Worm (Caenorhabditis elegans) whole organism, L4 larva: ENCODE results near the gene F08G2.7.
A peak's percentile ranks its signal among the peaks of the same experiment; 100 is the strongest.
"Not testable (repeated sequence)": the region's sequence is repeated elsewhere in the genome, so short reads cannot be mapped to it uniquely, and the experiment has no call there.

Experiments
- F49E8.2 ChIP-seq: sonication (generic microtip); optimal IDR thresholded peaks from 2 replicates; lab custom pipeline; 2016; ENCODE audit warnings: missing compliant biosample characterization, mild to moderate bottlenecking, missing genetic modification characterization, borderline replicate concordance
- T26A8.4 ChIP-seq: fragments of 200-800 bp; sonication (Bioruptor generic); IDR thresholded peaks from 2 replicates; pipeline ENCODE4 v1.3.6; 2022; ENCODE audit warnings: missing genetic modification characterization, missing compliant biosample characterization
- Y48G9A.11 ChIP-seq: fragments of 200-800 bp; sonication (Bioruptor generic); IDR thresholded peaks from 2 replicates; pipeline ENCODE4 v1.3.6; 2022; ENCODE audit warnings: missing genetic modification reagents, missing genetic modification characterization, missing compliant biosample characterization
- aly-2 ChIP-seq: sonication (generic microtip); optimal IDR thresholded peaks from 2 replicates; lab custom pipeline; 2018; ENCODE audit warnings: missing biosample characterization, missing genetic modification characterization
- ama-1 ChIP-seq: fragments of 150-350 bp; optimal IDR thresholded peaks from 2 replicates; lab custom pipeline; 2014; ENCODE audit warnings: inconsistent platforms, mixed read lengths
- arid-1 ChIP-seq: fragments of 200-800 bp; sonication (Bioruptor generic); conservative IDR thresholded peaks from 2 replicates; pipeline ENCODE4 v1.3.6; 2022; ENCODE audit warnings: missing genetic modification reagents, missing genetic modification characterization, missing compliant biosample characterization
- daf-16 ChIP-seq, 3 experiments: sonication (generic microtip); optimal IDR thresholded peaks; 2 replicates each; lab custom pipeline; 2016 to 2017; ENCODE audit warnings: missing genetic modification characterization in 3 of 3, missing genetic modification reagents in 3 of 3, mild to moderate bottlenecking in 2 of 3, missing compliant biosample characterization in 2 of 3, missing biosample characterization in 1 of 3, moderate library complexity in 1 of 3
- dmd-6 ChIP-seq: fragments of 200-800 bp; sonication (Bioruptor generic); IDR thresholded peaks from 2 replicates; pipeline ENCODE4 v1.3.6; 2022; ENCODE audit warnings: missing genetic modification reagents, missing genetic modification characterization, missing compliant biosample characterization
- duxl-1 ChIP-seq: sonication (generic microtip); optimal IDR thresholded peaks from 2 replicates; lab custom pipeline; 2016; ENCODE audit warnings: mild to moderate bottlenecking, missing genetic modification characterization, moderate library complexity, missing compliant biosample characterization; ENCODE audit not compliant: poor library complexity
- dve-1 ChIP-seq: sonication (generic microtip); optimal IDR thresholded peaks from 2 replicates; lab custom pipeline; 2017; ENCODE audit warnings: antibody characterized with exemption, mild to moderate bottlenecking, missing genetic modification characterization, missing compliant biosample characterization; ENCODE audit not compliant: insufficient read depth
- hlh-11 ChIP-seq: fragments of 200-800 bp; sonication (Bioruptor generic); optimal IDR thresholded peaks from 2 replicates; lab custom pipeline; 2018; ENCODE audit warnings: mild to moderate bottlenecking, missing genetic modification characterization, missing compliant biosample characterization
- hlh-30 ChIP-seq: sonication (generic microtip); optimal IDR thresholded peaks from 2 replicates; lab custom pipeline; 2017; ENCODE audit warnings: antibody characterized with exemption, mild to moderate bottlenecking, missing genetic modification characterization, missing compliant biosample characterization; ENCODE audit not compliant: insufficient read depth
- lin-13 ChIP-seq: fragments of 150-350 bp; optimal IDR thresholded peaks from 2 replicates; lab custom pipeline; 2014; ENCODE audit warnings: missing biosample characterization, missing genetic modification reagents, missing genetic modification characterization
- lin-38 ChIP-seq: fragments of 200-800 bp; sonication (Bioruptor generic); IDR thresholded peaks from 2 replicates; pipeline ENCODE4 v1.3.6; 2022; ENCODE audit warnings: missing genetic modification reagents, missing genetic modification characterization, missing compliant biosample characterization
- lsy-2 ChIP-seq, 2 experiments: fragments of 150-350 bp in 1 of 2; sonication (generic microtip) in 1 of 2; optimal IDR thresholded peaks; 2 replicates each; lab custom pipeline; 2014 to 2017; ENCODE audit warnings: missing biosample characterization in 2 of 2, missing genetic modification characterization in 2 of 2
- mdl-1 ChIP-seq, 2 experiments: fragments of 150-350 bp in 1 of 2; sonication (generic microtip) in 1 of 2; optimal IDR thresholded peaks; 2 replicates each; lab custom pipeline; 2014 to 2017; ENCODE audit warnings: missing biosample characterization in 2 of 2, missing genetic modification characterization in 2 of 2
- mdt-29 ChIP-seq: fragments of 200-800 bp; sonication (Bioruptor generic); IDR thresholded peaks from 2 replicates; pipeline ENCODE4 v1.3.6; 2022; ENCODE audit warnings: missing genetic modification reagents, missing genetic modification characterization, missing compliant biosample characterization
- mep-1 ChIP-seq: fragments of 150-350 bp; sonication (generic microtip); optimal IDR thresholded peaks from 3 replicates; lab custom pipeline; 2014; ENCODE audit warnings: missing biosample characterization, missing genetic modification characterization
- mes-2 ChIP-seq: sonication (generic microtip); optimal IDR thresholded peaks from 2 replicates; lab custom pipeline; 2016; ENCODE audit warnings: missing genotype, mild to moderate bottlenecking, missing genetic modification characterization, missing compliant biosample characterization; ENCODE audit not compliant: poor library complexity, severe bottlenecking
- mxl-2 ChIP-seq: fragments of 200-800 bp; sonication (Bioruptor generic); conservative IDR thresholded peaks from 2 replicates; pipeline ENCODE4 v1.3.6; 2022; ENCODE audit warnings: missing genetic modification reagents, missing genetic modification characterization, missing compliant biosample characterization
- mxl-3 ChIP-seq: fragments of 200-800 bp; sonication (Bioruptor generic); optimal IDR thresholded peaks from 2 replicates; lab custom pipeline; 2018; ENCODE audit warnings: mild to moderate bottlenecking, missing genetic modification characterization, missing compliant biosample characterization
- nhr-102 ChIP-seq: sonication (generic microtip); optimal IDR thresholded peaks from 2 replicates; lab custom pipeline; 2016; ENCODE audit warnings: mild to moderate bottlenecking, missing genetic modification characterization, moderate library complexity, missing compliant biosample characterization
- nhr-28 ChIP-seq: fragments of 150-350 bp; optimal IDR thresholded peaks from 2 replicates; lab custom pipeline; 2014; ENCODE audit warnings: missing biosample characterization, missing genetic modification characterization
- nhr-42 ChIP-seq: fragments of 200-800 bp; sonication (Bioruptor generic); IDR thresholded peaks from 2 replicates; pipeline ENCODE4 v1.3.6; 2022; ENCODE audit warnings: missing genetic modification characterization, missing compliant biosample characterization
- nhr-48 ChIP-seq: sonication (generic microtip); optimal IDR thresholded peaks from 2 replicates; lab custom pipeline; 2016; ENCODE audit warnings: mild to moderate bottlenecking, missing genetic modification characterization, missing compliant biosample characterization
- nhr-6 ChIP-seq: fragments of 150-350 bp; optimal IDR thresholded peaks from 2 replicates; lab custom pipeline; 2014; ENCODE audit warnings: missing biosample characterization, missing genetic modification characterization
- nhr-76 ChIP-seq: fragments of 150-350 bp; optimal IDR thresholded peaks from 2 replicates; lab custom pipeline; 2014; ENCODE audit warnings: missing biosample characterization, missing genetic modification characterization
- nhr-77 ChIP-seq: fragments of 150-350 bp; optimal IDR thresholded peaks from 2 replicates; lab custom pipeline; 2014; ENCODE audit warnings: missing biosample characterization, missing genetic modification characterization
- pha-4 ChIP-seq, 2 experiments: fragments of 150-350 bp in 1 of 2; fragments of 200-800 bp in 1 of 2; sonication (Bioruptor generic) in 1 of 2; IDR thresholded peaks in 1 of 2; optimal IDR thresholded peaks in 1 of 2; 2 replicates each; pipeline versions ENCODE4 v1.3.6 to Lab custom; 2014 to 2022; ENCODE audit warnings: missing genetic modification characterization in 2 of 2, missing genetic modification reagents in 2 of 2, missing biosample characterization in 1 of 2, missing compliant biosample characterization in 1 of 2
- php-3 ChIP-seq: fragments of 200-800 bp; sonication (Bioruptor generic); IDR thresholded peaks from 2 replicates; pipeline ENCODE4 v1.3.6; 2022; ENCODE audit warnings: missing genetic modification reagents, missing genetic modification characterization, missing compliant biosample characterization
- pqm-1 ChIP-seq: sonication (generic microtip); optimal IDR thresholded peaks from 2 replicates; lab custom pipeline; 2017; ENCODE audit warnings: missing biosample characterization, missing genetic modification characterization
- rbr-2 ChIP-seq: sonication (generic microtip); optimal IDR thresholded peaks from 2 replicates; lab custom pipeline; 2016; ENCODE audit warnings: missing genotype, missing genetic modification characterization, missing compliant biosample characterization
- snpc-1.2 ChIP-seq: fragments of 200-800 bp; sonication (Bioruptor generic); IDR thresholded peaks from 2 replicates; pipeline ENCODE4 v1.3.6; 2022; ENCODE audit warnings: missing genetic modification reagents, missing genetic modification characterization, missing compliant biosample characterization
- snpc-4 ChIP-seq: fragments of 150-350 bp; optimal IDR thresholded peaks from 2 replicates; lab custom pipeline; 2014; ENCODE audit warnings: missing biosample characterization, missing genetic modification characterization
- spr-1 ChIP-seq: sonication (generic microtip); optimal IDR thresholded peaks from 2 replicates; lab custom pipeline; 2016; ENCODE audit warnings: mild to moderate bottlenecking, missing genetic modification characterization, missing compliant biosample characterization
- unc-130 ChIP-seq: sonication (generic microtip); optimal IDR thresholded peaks from 2 replicates; lab custom pipeline; 2016; ENCODE audit warnings: missing genetic modification reagents, missing genetic modification characterization, missing compliant biosample characterization

Gene F08G2.7

DNA sequence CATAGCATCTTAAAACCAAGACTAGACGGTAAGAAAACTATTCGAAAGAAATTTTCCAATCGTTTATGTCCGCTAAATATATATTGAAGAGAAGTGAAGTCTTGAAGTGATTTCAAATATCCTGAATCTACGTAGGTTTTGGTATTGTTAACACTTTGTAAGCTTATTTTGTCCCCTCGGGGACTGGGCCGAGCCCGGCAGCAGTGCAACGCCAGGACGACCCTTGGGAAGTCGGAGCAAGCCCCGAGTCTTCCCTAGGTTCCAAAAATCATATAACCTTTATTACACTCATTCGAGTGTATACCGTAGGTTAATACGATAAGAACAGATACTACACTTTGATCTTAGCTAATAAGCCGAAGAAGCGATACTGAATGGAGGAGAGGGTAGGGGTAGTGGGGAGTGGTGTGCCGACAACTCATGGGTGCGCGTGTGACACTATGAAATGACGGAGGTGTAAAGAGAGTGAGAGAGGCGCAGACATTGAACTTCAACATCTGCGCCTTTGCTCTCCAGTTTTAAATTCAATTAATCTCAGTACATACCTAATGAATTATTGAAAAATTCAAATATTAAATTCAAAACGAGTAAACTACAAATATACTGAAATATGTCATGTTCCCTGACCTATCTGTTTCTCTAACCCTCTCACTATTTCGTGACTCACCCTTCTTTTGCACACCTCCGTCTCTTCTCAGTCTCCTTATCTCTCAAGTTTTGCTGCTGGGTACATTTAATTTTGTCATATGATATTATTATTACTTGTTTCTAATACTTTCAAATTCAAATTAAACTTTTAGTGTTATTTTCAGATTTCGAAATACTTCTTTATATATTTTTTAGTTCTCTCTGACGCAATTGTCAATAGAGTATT, 11.6 kb downstream of the F08G2.7 start:
- peak; percentile 72 for TF ChIP-seq snpc-1.2 (GFP tag; lab: Robert Waterston, UW)
- TF ChIP-seq dmd-6 (GFP tag; lab: Robert Waterston, UW): peak; percentile 71
- peak; percentile 81 for TF ChIP-seq F49E8.2 (tag; lab: Kevin White, UChicago)
- peak; percentile 90 for TF ChIP-seq nhr-77 (tag; lab: Kevin White, UChicago)
- TF ChIP-seq rbr-2 (tag; lab: Kevin White, UChicago): peak; percentile 39
- TF ChIP-seq pha-4 (GFP tag; IDR thresholded peaks at IDR 0.05; lab: Robert Waterston, UW): peak; percentile 45; the same call in 1 of the 2 replicates
- not testable (repeated sequence) for TF ChIP-seq pha-4 (tag; optimal IDR thresholded peaks at IDR 0.05; lab: Kevin White, UChicago)
- TF ChIP-seq nhr-6 (tag; lab: Kevin White, UChicago): peak; percentile 79
- TF ChIP-seq nhr-48: peak; percentile 59
- TF ChIP-seq arid-1: peak; percentile 52; the same call in 1 of the 2 replicates
- TF ChIP-seq mep-1 (tag; lab: Kevin White, UChicago): peak; percentile 62
- peak; percentile 71 for TF ChIP-seq hlh-11 (tag; lab: Kevin White, UChicago)
- peak; percentile 91 for TF ChIP-seq nhr-42 (GFP tag; lab: Robert Waterston, UW)
- TF ChIP-seq T26A8.4 (GFP tag; lab: Robert Waterston, UW): peak; percentile 89
- peak; percentile 30; the same call in 1 of the 2 replicates for TF ChIP-seq php-3 (GFP tag; lab: Robert Waterston, UW)
- peak; percentile 11 for TF ChIP-seq aly-2 (tag; lab: Kevin White, UChicago)
- peak; percentile 55 for TF ChIP-seq spr-1 (tag; lab: Kevin White, UChicago)
- peak; percentile 70 for TF ChIP-seq hlh-30 (tag; lab: Kevin White, UChicago)
- peak; percentile 69; the same call in 1 of the 2 replicates for TF ChIP-seq mdt-29 (GFP tag; lab: Robert Waterston, UW)
- peak; percentile 85 for TF ChIP-seq snpc-4 (tag; lab: Kevin White, UChicago)
- TF ChIP-seq Y48G9A.11 (GFP tag; lab: Robert Waterston, UW): 0 out of 2 replicates have a peak, but pooled peaks have one; percentile 11
- TF ChIP-seq mxl-3 (GFP tag; lab: Kevin White, UChicago): peak; percentile 26
- peak; percentile 63 for TF ChIP-seq lin-38 (GFP tag; lab: Robert Waterston, UW)
- TF ChIP-seq mxl-2 (GFP tag; lab: Robert Waterston, UW): 0 out of 2 replicates have a peak, but pooled peaks have one; percentile 32
- peak; percentile 38 to 55 for TF ChIP-seq lsy-2 (tag; optimal IDR thresholded peaks at IDR 0.05; lab: Kevin White, UChicago)
- peak; percentile 63 for TF ChIP-seq dve-1 (tag; lab: Kevin White, UChicago)
- TF ChIP-seq nhr-28 (tag; lab: Kevin White, UChicago): peak; percentile 80
- peak in 1 of 2 experiments; percentile 41 for TF ChIP-seq daf-16 (GFP tag; optimal IDR thresholded peaks at IDR 0.05; lab: Kevin White, UChicago)
- TF ChIP-seq daf-16 (tag; optimal IDR thresholded peaks at IDR 0.05; lab: Kevin White, UChicago): peak; percentile 62
- TF ChIP-seq ama-1 (lab: Kevin White, UChicago): peak; percentile 83
- peak; percentile 36 for TF ChIP-seq mes-2 (tag; lab: Kevin White, UChicago)
- peak; percentile 57 for TF ChIP-seq unc-130 (GFP tag; lab: Kevin White, UChicago)
- TF ChIP-seq pqm-1 (tag; lab: Kevin White, UChicago): peak; percentile 8
- peak; percentile 37 for TF ChIP-seq duxl-1 (tag; lab: Kevin White, UChicago)
- peak; percentile 28 for TF ChIP-seq nhr-76 (tag; lab: Kevin White, UChicago)
- peak; percentile 69 for TF ChIP-seq nhr-102
- peak; percentile 61 for TF ChIP-seq lin-13 (GFP tag; lab: Kevin White, UChicago)
- peak in 1 of 2 experiments; percentile 43 for TF ChIP-seq mdl-1 (tag; optimal IDR thresholded peaks at IDR 0.05; lab: Kevin White, UChicago)
